Fruit fly (Drosophila melanogaster): ENCODE results near the gene CG13933.

The CG13933 gene

DNA sequence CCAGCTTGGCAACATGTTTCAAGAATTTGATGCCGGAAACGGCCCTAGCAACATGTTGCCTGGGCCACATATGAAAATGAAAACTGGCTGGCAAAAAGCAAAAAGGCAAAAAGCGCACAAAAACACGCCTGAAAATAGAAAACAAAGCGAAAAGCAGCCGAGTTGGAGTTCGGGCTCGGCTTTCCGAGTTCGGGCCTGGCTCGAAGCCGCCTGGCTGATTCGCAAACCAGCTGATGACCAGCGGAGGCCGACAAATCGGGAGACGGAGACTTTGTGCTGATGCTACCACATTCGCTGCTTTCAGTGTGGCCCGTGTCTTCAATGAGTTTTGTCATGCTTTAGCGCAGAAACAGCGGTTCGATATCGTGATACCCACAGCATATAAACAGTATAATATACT lies 35.3 kb upstream of the CG13933 start, which contains the start of gene GV1 (continued):
- no peak for TF ChIP-seq CG8290 (GFP tag; optimal IDR thresholded peaks at IDR 0.05)
- TF ChIP-seq CG8290 (tag; optimal IDR thresholded peaks at IDR 0.05), result peak in 1 of 2 experiments; percentile 27
- TF ChIP-seq Dref (GFP tag; IDR thresholded peaks at IDR 0.05), result no peak
- TF ChIP-seq sug (tag; optimal IDR thresholded peaks at IDR 0.05), result no peak
- no peak for TF ChIP-seq CG7928 (GFP tag; optimal IDR thresholded peaks at IDR 0.05)
- peak; percentile 59 for TF ChIP-seq Med (GFP tag)
- TF ChIP-seq eyg (GFP tag; optimal IDR thresholded peaks at IDR 0.05), result no peak
- no peak for TF ChIP-seq salm (tag; optimal IDR thresholded peaks at IDR 0.05)
- no peak for TF ChIP-seq CG31388 (GFP tag; optimal IDR thresholded peaks at IDR 0.05)
- TF ChIP-seq pros (GFP tag; optimal IDR thresholded peaks at IDR 0.05), result no peak
- TF ChIP-seq CG8765 (GFP tag; IDR thresholded peaks at IDR 0.05), result no peak
- no peak for TF ChIP-seq Doc2 (GFP tag; IDR thresholded peaks at IDR 0.05)
- TF ChIP-seq grn (GFP tag; optimal IDR thresholded peaks at IDR 0.05), result no peak
- TF ChIP-seq CG9609 (GFP tag; optimal IDR thresholded peaks at IDR 0.05), result no peak
- TF ChIP-seq CG3281 (GFP tag; optimal IDR thresholded peaks at IDR 0.05), result no peak
- TF ChIP-seq CG7963 (GFP tag; IDR thresholded peaks at IDR 0.05; ENCODE audit: partially characterized antibody), result no peak
- TF ChIP-seq CG34376 (GFP tag; optimal IDR thresholded peaks at IDR 0.05), result peak; percentile 3
- TF ChIP-seq CG42726 (GFP tag; IDR thresholded peaks at IDR 0.05; ENCODE audit: partially characterized antibody), result no peak
- no peak for TF ChIP-seq CG10462 (GFP tag; optimal IDR thresholded peaks at IDR 0.05)
- TF ChIP-seq CG18262 (tag; optimal IDR thresholded peaks at IDR 0.05), result no peak
- TF ChIP-seq CG10543 (GFP tag; optimal IDR thresholded peaks at IDR 0.05), result peak; percentile 51
- TF ChIP-seq Drgx (GFP tag; IDR thresholded peaks at IDR 0.05), result peak; percentile 62
- no peak for TF ChIP-seq Max (GFP tag; optimal IDR thresholded peaks at IDR 0.05)
- no peak for TF ChIP-seq CG32767 (GFP tag; IDR thresholded peaks at IDR 0.05)
- no peak for TF ChIP-seq gcm (GFP tag; optimal IDR thresholded peaks at IDR 0.05)
- TF ChIP-seq ftz-f1 (GFP tag; optimal IDR thresholded peaks at IDR 0.05), result no peak
- no peak for TF ChIP-seq klu (GFP tag; IDR thresholded peaks at IDR 0.05)
- TF ChIP-seq chm (GFP tag; IDR thresholded peaks at IDR 0.05), result 0 out of 2 replicates have a peak, but pooled peaks have one; percentile 17
- TF ChIP-seq chinmo (GFP tag; IDR thresholded peaks at IDR 0.05; ENCODE audit: partially characterized antibody), result peak; percentile 87; the same call in 2 of the 4 replicates
- no peak for TF ChIP-seq ase (GFP tag; IDR thresholded peaks at IDR 0.05)
- TF ChIP-seq CG14965 (GFP tag; optimal IDR thresholded peaks at IDR 0.05; ENCODE audit: borderline replicate concordance), result no peak
- TF ChIP-seq cwo (GFP tag; optimal IDR thresholded peaks at IDR 0.05), result no peak
- no peak for TF ChIP-seq CG15601 (tag; optimal IDR thresholded peaks at IDR 0.05)
- no peak for TF ChIP-seq CG4854 (GFP tag; optimal IDR thresholded peaks at IDR 0.05)
- TF ChIP-seq CG30431 (GFP tag; optimal IDR thresholded peaks at IDR 0.05), result no peak
- TF ChIP-seq CG11504 (tag; optimal IDR thresholded peaks at IDR 0.05), result peak; percentile 97
- TF ChIP-seq CG18764 (GFP tag; optimal IDR thresholded peaks at IDR 0.05), result no peak
- peak; percentile 54 for TF ChIP-seq CG13894 (tag; optimal IDR thresholded peaks at IDR 0.05)
- no peak for TF ChIP-seq CkIIα-i1 (GFP tag; IDR thresholded peaks at IDR 0.05)
- TF ChIP-seq rib (GFP tag; IDR thresholded peaks at IDR 0.05), result peak; percentile 52; the same call in 1 of the 2 replicates
- TF ChIP-seq CG30403 (GFP tag; optimal IDR thresholded peaks at IDR 0.05), result no peak
- TF ChIP-seq B-H2 (GFP tag; optimal IDR thresholded peaks at IDR 0.05), result no peak
- TF ChIP-seq corto (GFP tag; optimal IDR thresholded peaks at IDR 0.05), result no peak
- TF ChIP-seq lab (GFP tag; optimal IDR thresholded peaks at IDR 0.05), result peak; percentile 9
- no peak for TF ChIP-seq CG17186 (GFP tag; optimal IDR thresholded peaks at IDR 0.05)
- no peak for TF ChIP-seq Sox102F (GFP tag; optimal IDR thresholded peaks at IDR 0.05)
- no peak for TF ChIP-seq CG17385 (GFP tag; optimal IDR thresholded peaks at IDR 0.05)
- peak; percentile 80 for TF ChIP-seq Ets65A (GFP tag)
- no peak for TF ChIP-seq odd (GFP tag; optimal IDR thresholded peaks at IDR 0.05)
- no peak for TF ChIP-seq ranshi (GFP tag; IDR thresholded peaks at IDR 0.05)
- TF ChIP-seq bowl (GFP tag; IDR thresholded peaks at IDR 0.05), result no peak
- no peak for TF ChIP-seq CG2116 (GFP tag; optimal IDR thresholded peaks at IDR 0.05)
